Fruit fly (Drosophila melanogaster) whole organism, embryonic: ENCODE results near the gene Pdcd4.

Source experiments
- CG10543 ChIP-seq: fragments of 200-800 bp; sonication (Bioruptor generic); optimal IDR thresholded peaks from 3 replicates; lab custom pipeline; 2017; ENCODE audit warnings: missing biosample characterization, mild to moderate bottlenecking, missing genetic modification characterization, moderate library complexity
- CG11085 ChIP-seq: fragments of 200-800 bp; sonication (Bioruptor generic); IDR thresholded peaks from 2 replicates; pipeline ENCODE4 v1.3.6; 2022; ENCODE audit warnings: missing biosample characterization, missing genetic modification characterization
- CG11696 ChIP-seq: fragments of 200-800 bp; sonication (Bioruptor generic); IDR thresholded peaks from 2 replicates; pipeline ENCODE4 v1.3.6; 2022; ENCODE audit warnings: missing biosample characterization, missing genetic modification characterization
- CG13287 ChIP-seq: fragments of 200-800 bp; sonication (Bioruptor generic); IDR thresholded peaks from 2 replicates; pipeline ENCODE4 v1.3.6; 2022; ENCODE audit warnings: missing biosample characterization, missing genetic modification characterization; ENCODE audit not compliant: partially characterized antibody
- CG13894 ChIP-seq: fragments of 200-800 bp; sonication (Bioruptor generic); optimal IDR thresholded peaks from 3 replicates; lab custom pipeline; 2018; ENCODE audit warnings: missing biosample characterization, mild to moderate bottlenecking, missing genetic modification characterization, moderate library complexity
- CG14667 ChIP-seq: fragments of 200-800 bp; sonication (Bioruptor generic); IDR thresholded peaks from 2 replicates; pipeline ENCODE4 v1.3.6; 2022; ENCODE audit warnings: missing biosample characterization, missing genetic modification characterization
- CG1603 ChIP-seq: fragments of 200-800 bp; sonication (Bioruptor generic); optimal IDR thresholded peaks from 2 replicates; lab custom pipeline; 2019; ENCODE audit warnings: missing biosample characterization, mild to moderate bottlenecking, missing genetic modification characterization, moderate library complexity
- CG17361 ChIP-seq: fragments of 200-800 bp; sonication (Bioruptor generic); IDR thresholded peaks from 3 replicates; pipeline ENCODE4 v1.3.6; 2022; ENCODE audit warnings: missing biosample characterization, missing genetic modification characterization
- CG18764 ChIP-seq: fragments of 200-800 bp; sonication (Bioruptor generic); optimal IDR thresholded peaks from 3 replicates; lab custom pipeline; 2016; ENCODE audit warnings: missing biosample characterization, missing genetic modification characterization
- CG2202 ChIP-seq: fragments of 200-800 bp; sonication (Bioruptor generic); optimal IDR thresholded peaks from 2 replicates; lab custom pipeline; 2018; ENCODE audit warnings: missing biosample characterization, mild to moderate bottlenecking, missing genetic modification characterization
- CG2712 ChIP-seq: fragments of 200-800 bp; optimal IDR thresholded peaks from 3 replicates; lab custom pipeline; 2019; ENCODE audit warnings: missing biosample characterization, mild to moderate bottlenecking, missing genetic modification characterization, moderate library complexity
- CG3065 ChIP-seq: fragments of 200-800 bp; sonication (Bioruptor generic); optimal IDR thresholded peaks from 2 replicates; lab custom pipeline; 2016; ENCODE audit warnings: missing biosample characterization, missing genetic modification characterization
- CG32772 ChIP-seq: fragments of 200-800 bp; sonication (Bioruptor generic); IDR thresholded peaks from 2 replicates; pipeline ENCODE4 v1.3.6; 2022; ENCODE audit warnings: missing biosample characterization, missing genetic modification characterization
- CG43689 ChIP-seq: fragments of 200-800 bp; sonication (Bioruptor generic); IDR thresholded peaks from 2 replicates; pipeline ENCODE4 v1.3.6; 2022; ENCODE audit warnings: missing biosample characterization, missing genetic modification characterization
- CG6654 ChIP-seq: fragments of 200-800 bp; sonication (Bioruptor generic); optimal IDR thresholded peaks from 2 replicates; lab custom pipeline; 2017; ENCODE audit warnings: missing biosample characterization, mild to moderate bottlenecking, missing genetic modification characterization
- CG6765 ChIP-seq: fragments of 200-800 bp; sonication (Bioruptor generic); optimal IDR thresholded peaks from 3 replicates; lab custom pipeline; 2017; ENCODE audit warnings: missing biosample characterization, mild to moderate bottlenecking, missing genetic modification characterization
- CG9437 ChIP-seq: fragments of 200-800 bp; sonication (Bioruptor generic); optimal IDR thresholded peaks from 2 replicates; lab custom pipeline; 2018; ENCODE audit warnings: missing biosample characterization, mild to moderate bottlenecking, missing genetic modification characterization
- CrebB ChIP-seq: fragments of 200-800 bp; sonication (Bioruptor generic); optimal IDR thresholded peaks from 3 replicates; lab custom pipeline; 2018; ENCODE audit warnings: missing biosample characterization, mild to moderate bottlenecking, missing genetic modification characterization
- D ChIP-seq, 2 experiments: fragments of 200-800 bp in 1 of 2; fragments of >200 bp in 1 of 2; sonication (Bioruptor generic) in 1 of 2; optimal IDR thresholded peaks; 2 replicates in 1 of 2; 3 replicates in 1 of 2; lab custom pipeline; 2017; ENCODE audit warnings: mild to moderate bottlenecking in 1 of 2, missing biosample characterization in 1 of 2, missing genetic modification characterization in 1 of 2, missing genetic modification reagents in 1 of 2
- Dll ChIP-seq: fragments of 200-800 bp; sonication (Bioruptor generic); IDR thresholded peaks from 4 replicates; pipeline ENCODE4 v1.3.6; 2022; ENCODE audit warnings: missing biosample characterization, missing genetic modification characterization; ENCODE audit not compliant: partially characterized antibody
- HLH4C ChIP-seq: fragments of 200-800 bp; sonication (Bioruptor generic); IDR thresholded peaks from 3 replicates; pipeline ENCODE4 v1.3.6; 2022; ENCODE audit warnings: missing biosample characterization, missing genetic modification characterization; ENCODE audit not compliant: partially characterized antibody
- HLH54F ChIP-seq: fragments of 200-800 bp; sonication (Bioruptor generic); optimal IDR thresholded peaks from 3 replicates; lab custom pipeline; 2016; ENCODE audit warnings: missing biosample characterization, missing genetic modification characterization
- Hr78 ChIP-seq, 2 experiments: fragments of 200-800 bp in 1 of 2; fragments of >200 bp in 1 of 2; sonication (Bioruptor generic) in 1 of 2; optimal IDR thresholded peaks; 2 replicates each; lab custom pipeline; 2017 to 2019; ENCODE audit warnings: missing biosample characterization in 2 of 2, missing genetic modification characterization in 2 of 2, mild to moderate bottlenecking in 1 of 2, moderate library complexity in 1 of 2
- Pdp1 ChIP-seq, 2 experiments: fragments of 200-800 bp; sonication (Bioruptor generic); optimal IDR thresholded peaks; 3 replicates each; lab custom pipeline; 2016; ENCODE audit warnings: missing biosample characterization in 2 of 2, missing genetic modification characterization in 2 of 2, mild to moderate bottlenecking in 1 of 2, moderate library complexity in 1 of 2
- Stat92E ChIP-seq, 3 experiments: fragments of >200 bp in 2 of 3; fragments of 200-800 bp in 1 of 3; sonication (Bioruptor generic) in 1 of 3; optimal IDR thresholded peaks; 2 replicates each; lab custom pipeline; 2017 to 2019; ENCODE audit warnings: missing biosample characterization in 3 of 3, missing genetic modification characterization in 3 of 3, mild to moderate bottlenecking in 1 of 3, moderate library complexity in 1 of 3
- Usf ChIP-seq: fragments of 200-800 bp; sonication (Bioruptor generic); optimal IDR thresholded peaks from 2 replicates; lab custom pipeline; 2017; ENCODE audit warnings: missing genotype, missing biosample characterization, missing genetic modification characterization
- al ChIP-seq: fragments of 200-800 bp; sonication (Bioruptor generic); IDR thresholded peaks from 2 replicates; pipeline ENCODE4 v1.3.6; 2022; ENCODE audit warnings: missing biosample characterization, missing genetic modification characterization
- ara ChIP-seq: fragments of 200-800 bp; sonication (Bioruptor generic); IDR thresholded peaks from 2 replicates; pipeline ENCODE4 v1.3.6; 2022; ENCODE audit warnings: missing biosample characterization, missing genetic modification characterization
- ato ChIP-seq: fragments of 200-800 bp; sonication (Bioruptor generic); IDR thresholded peaks from 2 replicates; pipeline ENCODE4 v1.3.6; 2022; ENCODE audit warnings: missing biosample characterization, missing genetic modification characterization; ENCODE audit not compliant: partially characterized antibody
- bab2 ChIP-seq: fragments of 200-800 bp; sonication (Bioruptor generic); optimal IDR thresholded peaks from 2 replicates; lab custom pipeline; 2016; ENCODE audit warnings: missing biosample characterization, missing genetic modification characterization
- caup ChIP-seq: fragments of 200-800 bp; sonication (Bioruptor generic); optimal IDR thresholded peaks from 3 replicates; lab custom pipeline; 2017; ENCODE audit warnings: missing biosample characterization, mild to moderate bottlenecking, missing genetic modification characterization, moderate library complexity; ENCODE audit not compliant: severe bottlenecking
- chn ChIP-seq: fragments of 200-800 bp; sonication (Bioruptor generic); optimal IDR thresholded peaks from 2 replicates; lab custom pipeline; 2016; ENCODE audit warnings: missing biosample characterization, missing genetic modification characterization
- crol ChIP-seq: fragments of 200-800 bp; sonication (Bioruptor generic); IDR thresholded peaks from 2 replicates; pipeline ENCODE4 v1.3.6; 2022; ENCODE audit warnings: missing biosample characterization, missing genetic modification characterization
- fru ChIP-seq: fragments of >200 bp; optimal IDR thresholded peaks from 2 replicates; lab custom pipeline; 2017
- ind ChIP-seq: fragments of 200-800 bp; sonication (Bioruptor generic); optimal IDR thresholded peaks from 3 replicates; lab custom pipeline; 2016; ENCODE audit warnings: missing biosample characterization, missing genetic modification characterization
- lmd ChIP-seq: fragments of 200-800 bp; sonication (Bioruptor generic); IDR thresholded peaks from 2 replicates; pipeline ENCODE4 v1.3.6; 2022; ENCODE audit warnings: missing biosample characterization, missing genetic modification characterization
- mam ChIP-seq: fragments of 200-800 bp; sonication (Bioruptor generic); optimal IDR thresholded peaks from 3 replicates; lab custom pipeline; 2016; ENCODE audit warnings: missing biosample characterization, missing genetic modification characterization
- mirr ChIP-seq: fragments of 200-800 bp; sonication (Bioruptor generic); optimal IDR thresholded peaks from 3 replicates; lab custom pipeline; 2018; ENCODE audit warnings: missing biosample characterization, mild to moderate bottlenecking, missing genetic modification characterization
- psq ChIP-seq: fragments of 200-800 bp; sonication (Bioruptor generic); optimal IDR thresholded peaks from 2 replicates; lab custom pipeline; 2017; ENCODE audit warnings: missing biosample characterization, missing genetic modification characterization
- schlank ChIP-seq: fragments of 200-800 bp; sonication (Bioruptor generic); optimal IDR thresholded peaks from 2 replicates; lab custom pipeline; 2018; ENCODE audit warnings: missing biosample characterization, mild to moderate bottlenecking, missing genetic modification characterization
- scrt ChIP-seq: fragments of 200-800 bp; sonication (Bioruptor generic); optimal IDR thresholded peaks from 2 replicates; lab custom pipeline; 2018; ENCODE audit warnings: missing biosample characterization, mild to moderate bottlenecking, missing genetic modification characterization, moderate library complexity
- sens ChIP-seq: fragments of 200-800 bp; sonication (Bioruptor generic); peaks from one replicate; lab custom pipeline; 2016; ENCODE audit warnings: missing biosample characterization, missing genetic modification characterization
- sens-2 ChIP-seq: fragments of 200-800 bp; sonication (Bioruptor generic); IDR thresholded peaks from 2 replicates; pipeline ENCODE4 v1.3.6; 2022; ENCODE audit warnings: missing biosample characterization, missing genetic modification characterization
- stc ChIP-seq: fragments of 200-800 bp; sonication (Bioruptor generic); IDR thresholded peaks from 2 replicates; pipeline ENCODE4 v1.3.6; 2022; ENCODE audit warnings: missing biosample characterization, missing genetic modification characterization
- sug ChIP-seq: fragments of 200-800 bp; optimal IDR thresholded peaks from 2 replicates; lab custom pipeline; 2019; ENCODE audit warnings: missing biosample characterization, mild to moderate bottlenecking, missing genetic modification characterization, moderate library complexity
- tap ChIP-seq: fragments of 200-800 bp; optimal IDR thresholded peaks from 3 replicates; lab custom pipeline; 2019; ENCODE audit warnings: missing biosample characterization, mild to moderate bottlenecking, missing genetic modification characterization, moderate library complexity
- tio ChIP-seq: fragments of 200-800 bp; sonication (Bioruptor generic); optimal IDR thresholded peaks from 2 replicates; lab custom pipeline; 2017; ENCODE audit warnings: missing biosample characterization, missing genetic modification characterization, inconsistent platforms
- zen2 ChIP-seq: fragments of 200-800 bp; sonication (Bioruptor generic); IDR thresholded peaks from 3 replicates; pipeline ENCODE4 v1.3.6; 2022; ENCODE audit warnings: missing biosample characterization, missing genetic modification characterization; ENCODE audit not compliant: partially characterized antibody

Gene Pdcd4

dm6 chrX:13781739-13782502 lies 26.7 kb upstream of the Pdcd4 start, which contains the start of the genes CtsB and amrt (continued):
- TF ChIP-seq ato (GFP tag; lab: Robert Waterston, UW) = peak; percentile 40; the same call in 1 of the 2 replicates
- TF ChIP-seq crol (GFP tag; lab: Robert Waterston, UW) = no peak
- TF ChIP-seq lmd (GFP tag; lab: Robert Waterston, UW) = no peak; the same call in none of the 2 replicates
- TF ChIP-seq stc (GFP tag; lab: Robert Waterston, UW) = no peak
- TF ChIP-seq sug (tag; lab: Kevin White, UChicago) = peak; percentile 66
- TF ChIP-seq CG17361 (GFP tag; lab: Robert Waterston, UW) = peak; percentile 55; the same call in 2 of the 3 replicates
- TF ChIP-seq ind (GFP tag; lab: Kevin White, UChicago) = peak; percentile 57
- no peak for TF ChIP-seq tio
- no peak for TF ChIP-seq ara
- peak; percentile 88 for TF ChIP-seq Dll (GFP tag; lab: Robert Waterston, UW)
- TF ChIP-seq CG32772 = no peak; the same call in 1 of the 2 replicates
- no peak for TF ChIP-seq schlank (tag; lab: Kevin White, UChicago)
- peak; percentile 54 for TF ChIP-seq CG10543 (GFP tag; lab: Kevin White, UChicago)
- no peak for TF ChIP-seq CG11085 (GFP tag; lab: Robert Waterston, UW)
- TF ChIP-seq chn (GFP tag; lab: Kevin White, UChicago) = peak; percentile 31
- no peak for TF ChIP-seq CG13894 (tag; lab: Kevin White, UChicago)
- TF ChIP-seq zen2 (GFP tag; lab: Robert Waterston, UW) = no peak; the same call in 2 of the 3 replicates
- TF ChIP-seq CG11696 (GFP tag; lab: Robert Waterston, UW) = no peak
- TF ChIP-seq CrebB (tag; lab: Kevin White, UChicago) = no peak
- peak; percentile 84 for TF ChIP-seq CG13287 (GFP tag; lab: Robert Waterston, UW)
- no peak for TF ChIP-seq sens-2
- TF ChIP-seq al = peak; percentile 47; the same call in 1 of the 2 replicates
- TF ChIP-seq Stat92E (GFP tag; optimal IDR thresholded peaks at IDR 0.05; lab: Kevin White, UChicago) = no peak
- no peak for TF ChIP-seq fru (lab: Kevin White, UChicago)
- peak; percentile 57 to 61 for TF ChIP-seq Pdp1 (GFP tag; optimal IDR thresholded peaks at IDR 0.05; lab: Kevin White, UChicago)
- TF ChIP-seq Hr78 (GFP tag; optimal IDR thresholded peaks at IDR 0.05; lab: Kevin White, UChicago) = no peak
- TF ChIP-seq CG9437 (GFP tag; lab: Kevin White, UChicago) = peak; percentile 12
- TF ChIP-seq scrt (GFP tag; lab: Kevin White, UChicago) = no peak
- TF ChIP-seq Usf (GFP tag; lab: Kevin White, UChicago) = peak; percentile 7
- no peak for TF ChIP-seq D (optimal IDR thresholded peaks at IDR 0.05; lab: Kevin White, UChicago)
- no peak for TF ChIP-seq D (GFP tag; optimal IDR thresholded peaks at IDR 0.05; lab: Kevin White, UChicago)
- no peak for TF ChIP-seq CG6765
- no peak for TF ChIP-seq CG6654 (GFP tag; lab: Kevin White, UChicago)
- peak; percentile 66 for TF ChIP-seq CG1603 (tag; lab: Kevin White, UChicago)
- TF ChIP-seq CG2712 (tag; lab: Kevin White, UChicago) = peak; percentile 55
- TF ChIP-seq sens (GFP tag; lab: Kevin White, UChicago) = peak; percentile 92
- no peak for TF ChIP-seq mirr
- TF ChIP-seq CG2202 (tag; lab: Kevin White, UChicago) = no peak
- no peak for TF ChIP-seq CG18764 (GFP tag; lab: Kevin White, UChicago)
- peak; percentile 67 for TF ChIP-seq HLH54F
- no peak for TF ChIP-seq CG3065
- TF ChIP-seq bab2 (GFP tag; lab: Kevin White, UChicago) = peak; percentile 52
- TF ChIP-seq psq (GFP tag; lab: Kevin White, UChicago) = no peak
- TF ChIP-seq caup (GFP tag; lab: Kevin White, UChicago) = peak; percentile 28
- TF ChIP-seq tap (tag; lab: Kevin White, UChicago) = no peak
- TF ChIP-seq CG14667 (GFP tag; lab: Robert Waterston, UW) = no peak
- peak; percentile 76 for TF ChIP-seq HLH4C (GFP tag; lab: Robert Waterston, UW)
- peak; percentile 70 for TF ChIP-seq mam (GFP tag; lab: Kevin White, UChicago)
- TF ChIP-seq CG43689 (GFP tag; lab: Robert Waterston, UW) = no peak
